Worm (Caenorhabditis elegans) whole organism, late embryonic: ENCODE results near the gene clec-176.

ENCODE experiments used
- ama-1 ChIP-seq: fragments of 150-350 bp; optimal IDR thresholded peaks from 2 replicates; lab custom pipeline; 2014
- ceh-31 ChIP-seq: sonication (generic microtip); optimal IDR thresholded peaks from 2 replicates; lab custom pipeline; 2016; ENCODE audit warnings: missing genetic modification characterization, missing compliant biosample characterization
- ceh-34 ChIP-seq: sonication (generic microtip); optimal IDR thresholded peaks from 2 replicates; lab custom pipeline; 2016; ENCODE audit warnings: mild to moderate bottlenecking, missing genetic modification characterization, missing compliant biosample characterization
- fkh-6 ChIP-seq: sonication (generic microtip); optimal IDR thresholded peaks from 2 replicates; lab custom pipeline; 2016; ENCODE audit warnings: missing genetic modification characterization, missing compliant biosample characterization
- pqm-1 ChIP-seq: sonication (generic microtip); optimal IDR thresholded peaks from 2 replicates; lab custom pipeline; 2016; ENCODE audit warnings: missing genetic modification characterization, missing compliant biosample characterization
- rnt-1 ChIP-seq: sonication (generic microtip); optimal IDR thresholded peaks from 2 replicates; lab custom pipeline; 2016; ENCODE audit warnings: missing genetic modification characterization, missing compliant biosample characterization
- sox-2 ChIP-seq: fragments of 200-800 bp; sonication (Bioruptor generic); IDR thresholded peaks from 2 replicates; pipeline ENCODE4 v1.3.6; 2022; ENCODE audit warnings: missing genetic modification reagents, missing genetic modification characterization, missing compliant biosample characterization
- sox-4 ChIP-seq: sonication (generic microtip); optimal IDR thresholded peaks from 2 replicates; lab custom pipeline; 2017; ENCODE audit warnings: mild to moderate bottlenecking, missing genetic modification characterization, inconsistent platforms, missing compliant biosample characterization

ce11 chrIV:4941681-4942080 is 42.2 kb upstream of the clec-176 start, which contains the start of gene Y9C9A.5:
- TF ChIP-seq sox-4 (tag; lab: Kevin White, UChicago) (no peak), ceh-34 (tag; lab: Kevin White, UChicago) (no peak), pqm-1 (tag; lab: Kevin White, UChicago) (no peak), ama-1 (no peak), rnt-1 (tag; lab: Kevin White, UChicago) (no peak), ceh-31 (tag; lab: Kevin White, UChicago) (no peak), sox-2 (GFP tag; lab: Robert Waterston, UW) (no peak), fkh-6 (tag; lab: Kevin White, UChicago) (no peak)
